Worm (Caenorhabditis elegans) whole organism, L2 larva: Measurements from ENCODE around the gene C36B7.6.

Source experiments
- aly-2 ChIP-seq: fragments of 150-350 bp; optimal IDR thresholded peaks from 2 replicates; lab custom pipeline; 2014; ENCODE audit warnings: missing biosample characterization, missing genetic modification characterization
- blmp-1 ChIP-seq: sonication (generic microtip); optimal IDR thresholded peaks from 2 replicates; lab custom pipeline; 2017; ENCODE audit warnings: missing genetic modification characterization, mild to moderate bottlenecking, missing compliant biosample characterization, antibody characterized with exemption, moderate library complexity; ENCODE audit not compliant: insufficient read depth
- elt-3 ChIP-seq: sonication (generic microtip); optimal IDR thresholded peaks from 2 replicates; lab custom pipeline; 2017; ENCODE audit warnings: missing biosample characterization, missing genetic modification characterization
- lin-13 ChIP-seq: fragments of 150-350 bp; optimal IDR thresholded peaks from 2 replicates; lab custom pipeline; 2014; ENCODE audit warnings: missing biosample characterization, missing genetic modification reagents, missing genetic modification characterization
- mab-5 ChIP-seq: fragments of 150-350 bp; optimal IDR thresholded peaks from 2 replicates; lab custom pipeline; 2014; ENCODE audit warnings: missing biosample characterization, missing genetic modification characterization
- nhr-11 ChIP-seq: fragments of 150-350 bp; optimal IDR thresholded peaks from 2 replicates; lab custom pipeline; 2014; ENCODE audit warnings: missing biosample characterization, missing genetic modification characterization
- nhr-237 ChIP-seq: fragments of 150-350 bp; optimal IDR thresholded peaks from 2 replicates; lab custom pipeline; 2014; ENCODE audit warnings: missing biosample characterization, missing genetic modification characterization
- zag-1 ChIP-seq: fragments of 150-350 bp; optimal IDR thresholded peaks from 2 replicates; lab custom pipeline; 2014; ENCODE audit warnings: missing biosample characterization, missing genetic modification characterization
- ztf-1 ChIP-seq: fragments of 200-800 bp; sonication (Bioruptor generic); conservative IDR thresholded peaks from 2 replicates; pipeline ENCODE4 v1.3.6; 2022; ENCODE audit warnings: missing genetic modification characterization, missing compliant biosample characterization
- ztf-4 ChIP-seq: fragments of 150-350 bp; optimal IDR thresholded peaks from 2 replicates; lab custom pipeline; 2014; ENCODE audit warnings: missing biosample characterization, missing genetic modification characterization

DNA sequence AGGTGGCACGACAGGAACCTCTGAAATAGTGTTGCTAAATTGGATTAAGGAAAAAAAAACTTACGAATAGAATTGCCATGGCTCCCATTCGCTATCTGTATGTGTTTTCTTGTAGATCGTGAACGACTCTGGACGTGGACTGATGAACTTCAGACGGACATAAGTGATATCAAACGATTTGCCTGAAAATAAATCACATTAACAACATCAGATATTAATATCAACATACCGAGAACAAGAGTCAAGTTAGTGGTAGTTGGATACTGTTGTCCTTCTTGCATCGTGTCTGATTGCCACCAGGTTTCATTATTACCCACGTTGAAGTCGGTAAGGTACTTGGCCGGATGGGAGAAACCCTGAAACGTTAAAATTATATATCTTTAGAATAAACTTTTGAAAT lies 49.5 kb upstream of the C36B7.6 start:
- TF ChIP-seq lin-13 (GFP tag; lab: Kevin White, UChicago) (no peak), nhr-11 (tag; lab: Kevin White, UChicago) (no peak), blmp-1 (tag; lab: Kevin White, UChicago) (no peak), mab-5 (tag; lab: Kevin White, UChicago) (no peak), aly-2 (tag; lab: Kevin White, UChicago) (no peak), nhr-237 (no peak), zag-1 (no peak), ztf-1 (GFP tag; lab: Robert Waterston, UW) (no peak), elt-3 (tag; lab: Kevin White, UChicago) (no peak), ztf-4 (no peak)
